Fruit fly (Drosophila melanogaster) whole organism, adult: Measurements from ENCODE around the gene CG5973.

ENCODE experiments used
- CG11617 ChIP-seq: fragments of 200-800 bp; sonication (Bioruptor generic); optimal IDR thresholded peaks from 2 replicates; lab custom pipeline; 2017; ENCODE audit warnings: mild to moderate bottlenecking, missing biosample characterization, missing genetic modification reagents, missing genetic modification characterization
- CG12768 ChIP-seq: fragments of 200-800 bp; sonication (Bioruptor generic); optimal IDR thresholded peaks from 2 replicates; lab custom pipeline; 2017; ENCODE audit warnings: missing biosample characterization, missing genetic modification characterization, mild to moderate bottlenecking, moderate library complexity, missing genetic modification reagents
- CG14711 ChIP-seq: fragments of 200-800 bp; sonication (Bioruptor generic); optimal IDR thresholded peaks from 2 replicates; lab custom pipeline; 2018; ENCODE audit warnings: missing biosample characterization, mild to moderate bottlenecking, missing genetic modification characterization, moderate library complexity
- CG1620 ChIP-seq: fragments of 200-800 bp; sonication (Bioruptor generic); optimal IDR thresholded peaks from 2 replicates; lab custom pipeline; 2016; ENCODE audit warnings: missing biosample characterization, missing genetic modification characterization
- CG33017 ChIP-seq: fragments of 200-800 bp; sonication (Bioruptor generic); optimal IDR thresholded peaks from 2 replicates; lab custom pipeline; 2018; ENCODE audit warnings: missing biosample characterization, mild to moderate bottlenecking, missing genetic modification characterization, moderate library complexity
- CG5204 ChIP-seq: fragments of 200-800 bp; sonication (Bioruptor generic); optimal IDR thresholded peaks from 2 replicates; lab custom pipeline; 2016; ENCODE audit warnings: missing biosample characterization, missing genetic modification characterization
- CG7045 ChIP-seq: fragments of 200-800 bp; sonication (Bioruptor generic); optimal IDR thresholded peaks from 2 replicates; lab custom pipeline; 2017; ENCODE audit warnings: missing biosample characterization, mild to moderate bottlenecking, missing genetic modification characterization
- CG7101 ChIP-seq: fragments of 200-800 bp; sonication (Bioruptor generic); optimal IDR thresholded peaks from 2 replicates; lab custom pipeline; 2018; ENCODE audit warnings: missing biosample characterization, mild to moderate bottlenecking, missing genetic modification characterization, moderate library complexity
- Clk ChIP-seq: fragments of 200-800 bp; sonication (Bioruptor generic); optimal IDR thresholded peaks from 2 replicates; lab custom pipeline; 2017; ENCODE audit warnings: missing biosample characterization, missing genetic modification characterization
- Crg-1 ChIP-seq: fragments of 200-800 bp; sonication (Bioruptor generic); optimal IDR thresholded peaks from 2 replicates; lab custom pipeline; 2016; ENCODE audit warnings: missing biosample characterization, missing genetic modification characterization
- Hr96 ChIP-seq: fragments of 200-800 bp; sonication (Bioruptor generic); optimal IDR thresholded peaks from 2 replicates; lab custom pipeline; 2016; ENCODE audit warnings: missing biosample characterization, missing genetic modification characterization
- Mnt ChIP-seq: fragments of 200-800 bp; sonication (Bioruptor generic); optimal IDR thresholded peaks from 2 replicates; lab custom pipeline; 2016; ENCODE audit warnings: missing biosample characterization, mild to moderate bottlenecking, missing genetic modification characterization
- bab1 ChIP-seq: fragments of 200-800 bp; sonication (Bioruptor generic); optimal IDR thresholded peaks from 3 replicates; lab custom pipeline; 2019; ENCODE audit warnings: missing biosample characterization, mild to moderate bottlenecking, missing genetic modification characterization, moderate library complexity
- cic ChIP-seq: fragments of 200-800 bp; sonication (Bioruptor generic); optimal IDR thresholded peaks from 2 replicates; lab custom pipeline; 2017; ENCODE audit warnings: missing biosample characterization, mild to moderate bottlenecking, missing genetic modification characterization, moderate library complexity
- cnc ChIP-seq, 2 experiments: fragments of >200 bp; optimal IDR thresholded peaks; 2 replicates each; lab custom pipeline; 2017
- kay ChIP-seq: fragments of 200-800 bp; sonication (Bioruptor generic); peaks from one replicate; lab custom pipeline; 2016; ENCODE audit warnings: missing biosample characterization, missing genetic modification characterization, borderline replicate concordance
- ovo ChIP-seq: fragments of 200-800 bp; sonication (Bioruptor generic); optimal IDR thresholded peaks from 2 replicates; lab custom pipeline; 2016; ENCODE audit warnings: missing biosample characterization, missing genetic modification characterization
- pad ChIP-seq: fragments of 200-800 bp; sonication (Bioruptor generic); optimal IDR thresholded peaks from 3 replicates; lab custom pipeline; 2017; ENCODE audit warnings: missing biosample characterization, missing genetic modification characterization, mild to moderate bottlenecking, moderate library complexity, missing genetic modification reagents
- tj ChIP-seq: fragments of 200-800 bp; sonication (Bioruptor generic); optimal IDR thresholded peaks from 3 replicates; lab custom pipeline; 2017; ENCODE audit warnings: missing biosample characterization, mild to moderate bottlenecking, missing genetic modification characterization, moderate library complexity
- toe ChIP-seq: fragments of 200-800 bp; sonication (Bioruptor generic); optimal IDR thresholded peaks from 2 replicates; lab custom pipeline; 2016; ENCODE audit warnings: missing biosample characterization, missing genetic modification characterization

The CG5973 gene

DNA sequence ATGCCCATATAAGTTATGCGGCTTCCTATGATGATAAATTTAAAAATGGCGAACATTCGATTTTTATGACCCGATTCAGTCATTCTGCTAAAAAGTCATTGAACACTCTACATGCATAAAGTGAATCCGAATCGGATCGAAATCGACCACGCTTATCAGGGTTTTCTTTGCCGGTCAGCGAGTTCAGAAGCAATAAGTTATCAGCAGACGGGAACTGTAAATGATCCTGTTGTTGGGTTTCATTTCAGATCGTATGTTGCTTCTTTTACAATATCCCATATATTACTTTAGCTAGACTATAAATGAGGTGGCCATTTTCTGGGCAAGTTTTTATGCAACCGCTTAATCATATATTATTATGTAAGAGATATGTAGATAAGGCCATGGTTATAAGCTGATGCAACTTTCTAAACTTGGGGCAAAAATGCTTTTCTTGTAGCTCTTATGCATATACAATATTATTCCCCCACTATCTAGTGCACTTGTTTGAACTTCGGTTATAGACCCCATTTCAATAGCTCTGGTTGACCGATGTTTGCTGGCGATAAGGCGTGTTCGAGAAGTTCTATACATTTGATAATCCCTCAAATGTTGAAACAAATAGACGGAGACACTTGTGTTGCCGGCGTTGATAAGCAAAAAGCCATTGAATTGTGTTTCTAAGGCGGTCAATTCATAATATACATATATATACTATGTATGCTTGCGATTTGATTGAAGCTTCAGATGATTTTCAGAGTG lies 5.3 kb upstream of the CG5973 start:
- TF ChIP-seq kay (GFP tag; lab: Kevin White, UChicago) (peak; percentile 59), CG7045 (GFP tag; lab: Kevin White, UChicago) (no peak)

DNA sequence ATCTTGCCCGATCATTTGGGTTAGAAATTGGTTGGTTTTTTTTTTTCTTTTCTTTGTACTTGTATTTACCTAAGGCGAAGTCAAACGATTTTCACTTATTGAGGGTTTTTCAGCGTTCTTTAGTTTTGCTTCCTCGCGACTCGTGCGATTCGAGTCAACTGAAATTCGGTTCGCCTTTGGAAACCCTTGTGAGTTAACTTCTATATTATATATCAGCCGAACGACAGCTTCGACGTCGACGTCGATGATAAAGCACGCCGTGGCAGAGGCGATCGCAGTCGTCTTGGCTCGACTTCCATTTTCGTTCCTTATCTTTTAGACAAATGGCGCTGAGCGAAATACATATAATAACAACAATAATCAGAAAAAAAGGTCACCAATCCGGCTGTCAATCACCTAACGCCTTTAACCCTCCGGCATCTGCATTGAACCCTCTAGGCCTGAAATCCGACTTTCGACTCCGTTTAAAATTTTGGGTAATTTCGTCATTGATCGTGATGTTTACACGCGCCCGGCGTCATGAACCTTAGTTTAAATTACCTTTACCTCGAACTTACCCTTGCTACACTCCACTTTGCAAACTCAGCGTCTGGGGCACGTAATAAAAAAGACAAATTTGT lies 3.8 kb upstream of the CG5973 start, which contains the start of gene CG5958:
CG5958 (minus strand) TSS at position 180 of the 620 bp plus-strand sequence.
- TF ChIP-seq CG12768 (GFP tag; lab: Kevin White, UChicago) (peak; percentile 18), kay (GFP tag; lab: Kevin White, UChicago) (peak; percentile 93), CG11617 (GFP tag; lab: Kevin White, UChicago) (no peak), Mnt (peak; percentile 22)

DNA sequence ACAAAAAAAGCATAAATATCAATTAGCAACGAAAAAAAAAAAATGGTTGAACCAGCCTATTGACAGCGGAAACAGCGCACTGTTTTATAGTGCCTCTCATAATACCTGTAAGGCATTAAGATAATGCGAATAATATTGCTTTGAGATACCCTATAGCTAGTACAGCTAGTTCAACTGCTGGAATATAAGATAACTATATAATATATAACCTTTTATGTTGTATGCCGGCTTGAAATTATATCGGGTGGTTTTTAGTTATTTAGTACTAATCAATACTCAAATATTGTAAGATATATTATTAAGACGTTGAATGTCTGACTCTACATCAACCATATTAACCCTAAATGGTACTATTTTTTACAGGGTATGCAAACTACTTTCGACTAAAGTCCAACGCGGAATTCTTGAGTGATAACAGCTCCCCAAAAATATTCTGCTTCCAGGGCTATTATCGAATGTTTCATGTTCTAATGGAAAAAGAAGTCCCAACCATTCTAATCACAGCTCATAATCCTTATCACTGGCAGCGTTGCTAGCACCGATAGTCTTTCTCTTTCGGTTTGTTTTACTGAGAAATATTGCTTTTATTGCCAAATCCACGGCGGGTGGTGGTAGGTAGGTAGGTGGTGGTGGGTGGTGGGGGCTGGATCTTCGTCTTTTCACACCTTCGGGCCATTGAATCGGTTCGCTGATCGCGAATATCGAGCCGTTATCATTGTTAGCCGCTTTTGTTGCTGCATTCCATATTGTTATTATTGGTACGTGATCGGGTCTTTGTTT lies 3.1 kb upstream of the CG5973 start:
- TF ChIP-seq cic (no peak), toe (GFP tag; lab: Kevin White, UChicago) (peak; percentile 57), Mnt (peak; percentile 54), Hr96 (GFP tag; lab: Kevin White, UChicago) (no peak), Crg-1 (GFP tag; lab: Kevin White, UChicago) (no peak), CG1620 (peak; percentile 43), CG7045 (GFP tag; lab: Kevin White, UChicago) (peak; percentile 71), cnc (optimal IDR thresholded peaks at IDR 0.05; lab: Kevin White, UChicago) (no peak), ovo (GFP tag; lab: Kevin White, UChicago) (peak; percentile 14), kay (GFP tag; lab: Kevin White, UChicago) (peak; percentile 67), CG11617 (GFP tag; lab: Kevin White, UChicago) (peak; percentile 84), CG5204 (peak; percentile 73), CG14711 (tag; lab: Kevin White, UChicago) (peak; percentile 60), CG12768 (GFP tag; lab: Kevin White, UChicago) (peak; percentile 55), pad (GFP tag; lab: Kevin White, UChicago) (peak; percentile 31), bab1 (GFP tag; lab: Kevin White, UChicago) (peak; percentile 94), CG7101 (tag; lab: Kevin White, UChicago) (peak; percentile 95), Clk (peak; percentile 66), tj (peak; percentile 71), CG33017 (tag; lab: Kevin White, UChicago) (peak; percentile 94)

DNA sequence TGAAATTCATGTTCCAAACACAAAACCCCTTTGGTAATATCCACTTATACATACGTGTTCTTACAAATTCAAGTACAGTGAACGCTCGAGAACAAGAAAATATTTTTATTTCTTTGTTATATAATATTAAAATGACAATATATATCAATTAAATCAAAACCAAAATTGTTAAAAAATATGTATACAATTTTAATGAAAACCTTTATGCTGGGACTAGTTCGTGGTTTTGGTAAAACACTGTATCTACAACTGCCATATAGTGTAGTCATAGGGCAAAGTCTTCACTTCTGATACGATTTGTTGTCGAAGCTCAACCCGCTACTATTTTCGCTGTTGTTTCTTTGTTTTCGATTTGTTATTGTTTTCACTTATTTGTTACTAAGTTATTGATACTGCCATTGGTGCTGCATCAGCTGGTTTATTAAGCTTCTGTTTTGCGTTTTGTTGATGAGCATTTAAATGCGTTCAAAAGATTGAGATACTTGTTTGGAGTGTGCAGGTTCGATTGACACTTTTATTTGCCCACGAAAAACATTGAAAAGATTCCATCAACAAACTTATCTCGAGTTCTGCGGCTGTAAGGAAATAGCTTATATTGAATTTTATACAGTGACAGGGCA lies 2.4 kb upstream of the CG5973 start:
- peak; percentile 80 for TF ChIP-seq CG33017 (tag; lab: Kevin White, UChicago)
- peak; percentile 26 for TF ChIP-seq Hr96 (GFP tag; lab: Kevin White, UChicago)
- TF ChIP-seq CG5204 = no peak
- TF ChIP-seq CG1620 = no peak
- no peak for TF ChIP-seq ovo (GFP tag; lab: Kevin White, UChicago)
- no peak for TF ChIP-seq Clk
- peak; percentile 34 for TF ChIP-seq CG11617 (GFP tag; lab: Kevin White, UChicago)
- no peak for TF ChIP-seq Mnt
- peak; percentile 46 for TF ChIP-seq pad (GFP tag; lab: Kevin White, UChicago)
- peak; percentile 50 for TF ChIP-seq kay (GFP tag; lab: Kevin White, UChicago)
- TF ChIP-seq cnc (optimal IDR thresholded peaks at IDR 0.05; lab: Kevin White, UChicago) = no peak
- TF ChIP-seq cic = no peak
- TF ChIP-seq CG7101 (tag; lab: Kevin White, UChicago) = peak; percentile 87
- TF ChIP-seq CG14711 (tag; lab: Kevin White, UChicago) = peak; percentile 73
- peak; percentile 71 for TF ChIP-seq tj
- TF ChIP-seq toe (GFP tag; lab: Kevin White, UChicago) = no peak
- no peak for TF ChIP-seq Crg-1 (GFP tag; lab: Kevin White, UChicago)
- peak; percentile 34 for TF ChIP-seq CG12768 (GFP tag; lab: Kevin White, UChicago)
- peak; percentile 93 for TF ChIP-seq bab1 (GFP tag; lab: Kevin White, UChicago)
- peak; percentile 9 for TF ChIP-seq CG7045 (GFP tag; lab: Kevin White, UChicago)

DNA sequence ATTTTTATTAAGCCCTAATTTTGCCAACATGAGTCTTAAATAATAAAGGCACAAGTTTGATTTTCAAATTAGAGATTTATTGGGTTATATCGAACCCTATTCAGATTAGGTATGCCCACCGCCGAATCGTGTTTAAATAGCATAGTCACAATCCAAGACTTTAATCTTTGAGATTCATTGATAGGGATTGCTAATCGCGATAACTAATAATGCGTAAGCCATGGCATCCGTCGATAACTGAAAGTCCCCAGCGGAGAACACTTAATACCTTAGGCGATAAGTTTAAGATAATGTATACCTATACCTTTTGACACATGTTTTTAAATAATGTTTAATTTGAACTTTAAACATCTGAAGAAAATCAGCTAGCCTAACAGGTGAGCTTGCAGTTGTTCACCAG lies 1.8 kb upstream of the CG5973 start:
- TF ChIP-seq pad (GFP tag; lab: Kevin White, UChicago) (no peak), Crg-1 (GFP tag; lab: Kevin White, UChicago) (no peak), CG7045 (GFP tag; lab: Kevin White, UChicago) (no peak), Mnt (no peak), tj (no peak), CG11617 (GFP tag; lab: Kevin White, UChicago) (no peak), CG7101 (tag; lab: Kevin White, UChicago) (no peak), Hr96 (GFP tag; lab: Kevin White, UChicago) (no peak), CG14711 (tag; lab: Kevin White, UChicago) (no peak), ovo (GFP tag; lab: Kevin White, UChicago) (no peak), bab1 (GFP tag; lab: Kevin White, UChicago) (no peak), cnc (optimal IDR thresholded peaks at IDR 0.05; lab: Kevin White, UChicago) (no peak), Clk (no peak), toe (GFP tag; lab: Kevin White, UChicago) (no peak), CG5204 (no peak), CG12768 (GFP tag; lab: Kevin White, UChicago) (no peak), CG33017 (tag; lab: Kevin White, UChicago) (no peak), cic (no peak), kay (GFP tag; lab: Kevin White, UChicago) (no peak)
